Worm (Caenorhabditis elegans) whole organism, L2 larva: ENCODE results near the gene chil-18.
A peak's percentile ranks its signal among the peaks of the same experiment; 100 is the strongest.

Experiments
- F13H6.1 ChIP-seq: sonication (generic microtip); optimal IDR thresholded peaks from 2 replicates; lab custom pipeline; 2016; ENCODE audit warnings: missing genetic modification characterization, missing compliant biosample characterization
- Y55F3AM.14 ChIP-seq: fragments of 200-800 bp; sonication (Bioruptor generic); optimal IDR thresholded peaks from 2 replicates; lab custom pipeline; 2018; ENCODE audit warnings: mild to moderate bottlenecking, missing genetic modification characterization, missing compliant biosample characterization
- ZK546.5 ChIP-seq: sonication (generic microtip); optimal IDR thresholded peaks from 2 replicates; lab custom pipeline; 2017; ENCODE audit warnings: missing biosample characterization, missing genetic modification characterization
- alr-1 ChIP-seq: fragments of 150-350 bp; optimal IDR thresholded peaks from 2 replicates; lab custom pipeline; 2014; ENCODE audit warnings: missing biosample characterization, missing genetic modification characterization
- aly-2 ChIP-seq: fragments of 150-350 bp; optimal IDR thresholded peaks from 2 replicates; lab custom pipeline; 2014; ENCODE audit warnings: missing biosample characterization, missing genetic modification characterization
- ama-1 ChIP-seq: fragments of 150-350 bp; optimal IDR thresholded peaks from 2 replicates; lab custom pipeline; 2018; ENCODE audit warnings: inconsistent platforms
- blmp-1 ChIP-seq: sonication (generic microtip); optimal IDR thresholded peaks from 2 replicates; lab custom pipeline; 2017; ENCODE audit warnings: missing genetic modification characterization, mild to moderate bottlenecking, missing compliant biosample characterization, antibody characterized with exemption, moderate library complexity; ENCODE audit not compliant: insufficient read depth
- ceh-16 ChIP-seq: fragments of 150-350 bp; optimal IDR thresholded peaks from 2 replicates; lab custom pipeline; 2014; ENCODE audit warnings: missing biosample characterization, missing genetic modification characterization
- ceh-82 ChIP-seq: fragments of 150-350 bp; optimal IDR thresholded peaks from 2 replicates; lab custom pipeline; 2014; ENCODE audit warnings: missing biosample characterization, missing genetic modification characterization
- crh-2 ChIP-seq: sonication (generic microtip); optimal IDR thresholded peaks from 2 replicates; lab custom pipeline; 2017; ENCODE audit warnings: missing biosample characterization, missing genetic modification characterization
- dmd-4 ChIP-seq: sonication (generic microtip); optimal IDR thresholded peaks from 2 replicates; lab custom pipeline; 2017; ENCODE audit warnings: missing biosample characterization, missing genetic modification characterization
- elt-1 ChIP-seq: fragments of 150-350 bp; optimal IDR thresholded peaks from 2 replicates; lab custom pipeline; 2014; ENCODE audit warnings: missing biosample characterization, missing genetic modification characterization
- elt-3 ChIP-seq: sonication (generic microtip); optimal IDR thresholded peaks from 2 replicates; lab custom pipeline; 2017; ENCODE audit warnings: missing biosample characterization, missing genetic modification characterization
- fos-1 ChIP-seq: fragments of 150-350 bp; optimal IDR thresholded peaks from 2 replicates; lab custom pipeline; 2014; ENCODE audit warnings: missing biosample characterization, missing genetic modification characterization
- lin-11 ChIP-seq: fragments of 150-350 bp; sonication (generic microtip); optimal IDR thresholded peaks from 2 replicates; lab custom pipeline; 2014; ENCODE audit warnings: missing biosample characterization, missing genetic modification characterization, inconsistent platforms, mixed read lengths
- lin-13 ChIP-seq: fragments of 150-350 bp; optimal IDR thresholded peaks from 2 replicates; lab custom pipeline; 2014; ENCODE audit warnings: missing biosample characterization, missing genetic modification reagents, missing genetic modification characterization
- lin-39 ChIP-seq: fragments of 150-350 bp; optimal IDR thresholded peaks from 2 replicates; lab custom pipeline; 2014; ENCODE audit warnings: missing biosample characterization, missing genetic modification reagents, missing genetic modification characterization
- lsy-2 ChIP-seq, 2 experiments: fragments of 150-350 bp in 1 of 2; sonication (generic microtip) in 1 of 2; optimal IDR thresholded peaks; 2 replicates each; lab custom pipeline; 2014 to 2017; ENCODE audit warnings: missing biosample characterization in 2 of 2, missing genetic modification characterization in 2 of 2
- mab-5 ChIP-seq: fragments of 150-350 bp; optimal IDR thresholded peaks from 2 replicates; lab custom pipeline; 2014; ENCODE audit warnings: missing biosample characterization, missing genetic modification characterization
- mbf-1 ChIP-seq: sonication (generic microtip); optimal IDR thresholded peaks from 2 replicates; lab custom pipeline; 2017; ENCODE audit warnings: missing biosample characterization, missing genetic modification characterization
- nhr-10 ChIP-seq: sonication (generic microtip); optimal IDR thresholded peaks from 2 replicates; lab custom pipeline; 2017; ENCODE audit warnings: missing biosample characterization, missing genetic modification characterization
- nhr-11 ChIP-seq: fragments of 150-350 bp; optimal IDR thresholded peaks from 2 replicates; lab custom pipeline; 2014; ENCODE audit warnings: missing biosample characterization, missing genetic modification characterization
- nhr-12 ChIP-seq: fragments of 150-350 bp; optimal IDR thresholded peaks from 2 replicates; lab custom pipeline; 2014; ENCODE audit warnings: missing biosample characterization, missing genetic modification characterization
- nhr-23 ChIP-seq: fragments of 150-350 bp; optimal IDR thresholded peaks from 2 replicates; lab custom pipeline; 2014; ENCODE audit warnings: missing biosample characterization, missing genetic modification reagents, missing genetic modification characterization
- nhr-25 ChIP-seq: fragments of 150-350 bp; sonication (generic microtip); optimal IDR thresholded peaks from 3 replicates; lab custom pipeline; 2014; ENCODE audit warnings: missing biosample characterization, missing genetic modification characterization
- nhr-77 ChIP-seq: fragments of 150-350 bp; optimal IDR thresholded peaks from 2 replicates; lab custom pipeline; 2014; ENCODE audit warnings: missing biosample characterization, missing genetic modification characterization
- peb-1 ChIP-seq: fragments of 150-350 bp; optimal IDR thresholded peaks from 2 replicates; lab custom pipeline; 2014; ENCODE audit warnings: missing biosample characterization, missing genetic modification characterization
- sem-4 ChIP-seq: fragments of 150-350 bp; optimal IDR thresholded peaks from 2 replicates; lab custom pipeline; 2014; ENCODE audit warnings: missing biosample characterization, missing genetic modification reagents, missing genetic modification characterization
- skn-1 ChIP-seq: sonication (generic microtip); optimal IDR thresholded peaks from 2 replicates; lab custom pipeline; 2017; ENCODE audit warnings: missing biosample characterization, missing genetic modification characterization
- sma-9 ChIP-seq, 2 experiments: fragments of 150-350 bp in 1 of 2; sonication (generic microtip) in 1 of 2; optimal IDR thresholded peaks; 2 replicates each; lab custom pipeline; 2014 to 2016; ENCODE audit warnings: missing genetic modification characterization in 2 of 2, mild to moderate bottlenecking in 1 of 2, missing biosample characterization in 1 of 2, missing compliant biosample characterization in 1 of 2, missing genetic modification reagents in 1 of 2, moderate library complexity in 1 of 2
- ztf-1 ChIP-seq: fragments of 200-800 bp; sonication (Bioruptor generic); conservative IDR thresholded peaks from 2 replicates; pipeline ENCODE4 v1.3.6; 2022; ENCODE audit warnings: missing genetic modification characterization, missing compliant biosample characterization
- ztf-11 ChIP-seq: sonication (generic microtip); optimal IDR thresholded peaks from 2 replicates; lab custom pipeline; 2017; ENCODE audit warnings: missing biosample characterization, missing genetic modification characterization
- ztf-4 ChIP-seq: fragments of 150-350 bp; optimal IDR thresholded peaks from 2 replicates; lab custom pipeline; 2014; ENCODE audit warnings: missing biosample characterization, missing genetic modification characterization

Gene chil-18

ce11 chrII:9431119-9431518, 16.9 kb upstream of the chil-18 start:
- TF ChIP-seq crh-2 (no peak), ceh-82 (tag; lab: Kevin White, UChicago) (no peak), ama-1 (no peak), elt-1 (no peak), nhr-25 (tag; lab: Kevin White, UChicago) (no peak), lsy-2 (tag; optimal IDR thresholded peaks at IDR 0.05; lab: Kevin White, UChicago) (no peak), alr-1 (tag; lab: Kevin White, UChicago) (no peak), ztf-11 (tag; lab: Kevin White, UChicago) (no peak), ceh-16 (tag; lab: Kevin White, UChicago) (no peak)

ce11 chrII:9433609-9434008, 14.5 kb upstream of the chil-18 start, which contains the start of gene kin-15:
TSS of gene kin-15 (minus strand) at chrII:9433709.
- peak; percentile 26 for TF ChIP-seq nhr-25 (tag; lab: Kevin White, UChicago)
- no peak for TF ChIP-seq elt-3 (tag; lab: Kevin White, UChicago)
- no peak for TF ChIP-seq lin-13 (GFP tag; lab: Kevin White, UChicago)
- TF ChIP-seq dmd-4 (tag; lab: Kevin White, UChicago), result no peak
- TF ChIP-seq alr-1 (tag; lab: Kevin White, UChicago), result no peak
- no peak for TF ChIP-seq skn-1
- no peak for TF ChIP-seq lsy-2 (tag; optimal IDR thresholded peaks at IDR 0.05; lab: Kevin White, UChicago)
- TF ChIP-seq, all 48 proteins: peak for 1

ce11 chrII:9436009-9436408, 12.1 kb upstream of the chil-18 start, which contains the start of gene kin-16:
TSS of gene kin-16 (minus strand) at chrII:9436109.
- TF ChIP-seq sma-9 (GFP tag; optimal IDR thresholded peaks at IDR 0.05; lab: Kevin White, UChicago), result no peak
- no peak for TF ChIP-seq sma-9 (tag; optimal IDR thresholded peaks at IDR 0.05; lab: Kevin White, UChicago)
- TF ChIP-seq ZK546.5, result no peak
- no peak for TF ChIP-seq ztf-4 (tag; lab: Kevin White, UChicago)
- no peak for TF ChIP-seq skn-1
- no peak for TF ChIP-seq aly-2 (tag; lab: Kevin White, UChicago)
- TF ChIP-seq, all 48 proteins: peak for 0

- TF ChIP-seq ama-1, result no peak
- TF ChIP-seq nhr-10 (tag; lab: Kevin White, UChicago), result no peak
- TF ChIP-seq Y55F3AM.14 (GFP tag; lab: Kevin White, UChicago), result no peak
- no peak for TF ChIP-seq ztf-1
Observed at ce11 chrII:9438227-9438626, 9.8 kb upstream of the chil-18 start, which contains the start of gene chil-13. TSS of gene chil-13 (minus strand) at chrII:9438327.

ce11 chrII:9438853-9439252, 9.2 kb upstream of the chil-18 start:
- TF ChIP-seq elt-1 (no peak), lin-13 (GFP tag; lab: Kevin White, UChicago) (no peak), peb-1 (tag; lab: Kevin White, UChicago) (no peak), mab-5 (tag; lab: Kevin White, UChicago) (no peak), mbf-1 (tag; lab: Kevin White, UChicago) (no peak), lin-11 (tag; lab: Kevin White, UChicago) (no peak), elt-3 (tag; lab: Kevin White, UChicago) (no peak), blmp-1 (no peak), lin-39 (tag; lab: Kevin White, UChicago) (no peak)
- TF ChIP-seq, all 48 proteins: peak for 0

- TF ChIP-seq nhr-11 (tag; lab: Kevin White, UChicago) (no peak), blmp-1 (no peak), nhr-77 (tag; lab: Kevin White, UChicago) (no peak), ZK546.5 (no peak), lin-11 (tag; lab: Kevin White, UChicago) (no peak), ceh-82 (tag; lab: Kevin White, UChicago) (no peak), nhr-23 (no peak), fos-1 (tag; lab: Kevin White, UChicago) (no peak), peb-1 (tag; lab: Kevin White, UChicago) (no peak)
Observed at ce11 chrII:9440060-9440459, 8.0 kb upstream of the chil-18 start, which contains the start of gene chil-17. TSS of gene chil-17 (minus strand) at chrII:9440160.

ce11 chrII:9441838-9442237, 6.2 kb upstream of the chil-18 start, which contains the start of gene chil-16:
TSS of gene chil-16 (minus strand) at chrII:9441938.
- TF ChIP-seq nhr-12 (tag; lab: Kevin White, UChicago) (no peak), ama-1 (no peak), elt-1 (no peak), sem-4 (tag; lab: Kevin White, UChicago) (no peak), F13H6.1 (tag; lab: Kevin White, UChicago) (no peak), Y55F3AM.14 (GFP tag; lab: Kevin White, UChicago) (no peak)
